Fruit fly (Drosophila melanogaster): ENCODE results near the gene Alg12.
A peak's percentile ranks its signal among the peaks of the same experiment; 100 is the strongest.

The Alg12 gene

dm6 chr3R:9756187-9756586 is at the start of gene Alg12, which contains the start of gene Rpt3R:
Gene Alg12 (plus strand): TSS chr3R:9756491.
Gene Rpt3R (minus strand): TSS chr3R:9756510.
- TF ChIP-seq CG11617 (GFP tag; optimal IDR thresholded peaks at IDR 0.05) (peak; percentile 4), Mnt (GFP tag; optimal IDR thresholded peaks at IDR 0.05) (no peak), cnc (optimal IDR thresholded peaks at IDR 0.05) (no peak), Clk (GFP tag; optimal IDR thresholded peaks at IDR 0.05) (no peak), CG5204 (GFP tag; optimal IDR thresholded peaks at IDR 0.05) (no peak), CG33017 (tag; optimal IDR thresholded peaks at IDR 0.05) (no peak), cic (GFP tag; optimal IDR thresholded peaks at IDR 0.05) (no peak), Crg-1 (GFP tag; optimal IDR thresholded peaks at IDR 0.05) (peak; percentile 19), Hr96 (GFP tag; optimal IDR thresholded peaks at IDR 0.05) (no peak), CG14711 (tag; optimal IDR thresholded peaks at IDR 0.05) (peak; percentile 71), ovo (GFP tag; optimal IDR thresholded peaks at IDR 0.05) (no peak), kay (GFP tag; ENCODE audit: borderline replicate concordance) (no peak), bab1 (GFP tag; optimal IDR thresholded peaks at IDR 0.05) (peak; percentile 21), pad (GFP tag; optimal IDR thresholded peaks at IDR 0.05) (no peak)

dm6 chr3R:9710228-9710627 is 46.1 kb upstream of the Alg12 start:
- TF ChIP-seq CG11617 (GFP tag; optimal IDR thresholded peaks at IDR 0.05) (peak; percentile 15), kay (GFP tag; ENCODE audit: borderline replicate concordance) (no peak), Mnt (GFP tag; optimal IDR thresholded peaks at IDR 0.05) (peak; percentile 62)

dm6 chr3R:9710886-9711285 is 45.4 kb upstream of the Alg12 start, which contains the start of the genes trbd and dmt:
Gene trbd (minus strand): TSS chr3R:9711037.
Gene dmt (plus strand): TSS chr3R:9711142.
- TF ChIP-seq CG11617 (GFP tag; optimal IDR thresholded peaks at IDR 0.05) (peak; percentile 26), CG7101 (tag; optimal IDR thresholded peaks at IDR 0.05) (peak; percentile 68), CG5204 (GFP tag; optimal IDR thresholded peaks at IDR 0.05) (no peak), ovo (GFP tag; optimal IDR thresholded peaks at IDR 0.05) (peak; percentile 58), pad (GFP tag; optimal IDR thresholded peaks at IDR 0.05) (peak; percentile 65), CG12768 (GFP tag; optimal IDR thresholded peaks at IDR 0.05) (peak; percentile 14), tj (GFP tag; optimal IDR thresholded peaks at IDR 0.05) (peak; percentile 16), kay (GFP tag; ENCODE audit: borderline replicate concordance) (no peak), CG14711 (tag; optimal IDR thresholded peaks at IDR 0.05) (no peak), Mnt (GFP tag; optimal IDR thresholded peaks at IDR 0.05) (peak; percentile 74), CG1620 (GFP tag; optimal IDR thresholded peaks at IDR 0.05) (peak; percentile 81), Clk (GFP tag; optimal IDR thresholded peaks at IDR 0.05) (peak; percentile 67), cic (GFP tag; optimal IDR thresholded peaks at IDR 0.05) (peak; percentile 4), Crg-1 (GFP tag; optimal IDR thresholded peaks at IDR 0.05) (peak; percentile 70), bab1 (GFP tag; optimal IDR thresholded peaks at IDR 0.05) (peak; percentile 76)

- TF ChIP-seq cic (GFP tag; optimal IDR thresholded peaks at IDR 0.05) (peak; percentile 8), Hr96 (GFP tag; optimal IDR thresholded peaks at IDR 0.05) (no peak), CG7045 (GFP tag; optimal IDR thresholded peaks at IDR 0.05) (no peak), CG33017 (tag; optimal IDR thresholded peaks at IDR 0.05) (no peak), CG14711 (tag; optimal IDR thresholded peaks at IDR 0.05) (no peak), CG12768 (GFP tag; optimal IDR thresholded peaks at IDR 0.05) (peak; percentile 27), Mnt (GFP tag; optimal IDR thresholded peaks at IDR 0.05) (peak; percentile 71), Crg-1 (GFP tag; optimal IDR thresholded peaks at IDR 0.05) (no peak), kay (GFP tag; ENCODE audit: borderline replicate concordance) (no peak), Clk (GFP tag; optimal IDR thresholded peaks at IDR 0.05) (no peak), CG11617 (GFP tag; optimal IDR thresholded peaks at IDR 0.05) (no peak), ovo (GFP tag; optimal IDR thresholded peaks at IDR 0.05) (peak; percentile 9), pad (GFP tag; optimal IDR thresholded peaks at IDR 0.05) (no peak), CG5204 (GFP tag; optimal IDR thresholded peaks at IDR 0.05) (no peak), bab1 (GFP tag; optimal IDR thresholded peaks at IDR 0.05) (peak; percentile 38), cnc (optimal IDR thresholded peaks at IDR 0.05) (no peak), CG7101 (tag; optimal IDR thresholded peaks at IDR 0.05) (no peak), tj (GFP tag; optimal IDR thresholded peaks at IDR 0.05) (peak; percentile 4), CG1620 (GFP tag; optimal IDR thresholded peaks at IDR 0.05) (no peak), toe (GFP tag; optimal IDR thresholded peaks at IDR 0.05) (no peak)
Measured at dm6 chr3R:9725121-9725956, 31.0 kb upstream of the Alg12 start, which contains the start of gene hyd. Gene hyd (minus strand): TSS chr3R:9725615.

- TF ChIP-seq CG33017 (tag; optimal IDR thresholded peaks at IDR 0.05) (no peak), CG1620 (GFP tag; optimal IDR thresholded peaks at IDR 0.05) (no peak), kay (GFP tag; ENCODE audit: borderline replicate concordance) (peak; percentile 29)
Measured at dm6 chr3R:9730784-9731183, 25.5 kb upstream of the Alg12 start, which contains the start of gene FoxP. Gene FoxP (minus strand): TSS chr3R:9730872.

dm6 chr3R:9733150-9733549 is 23.1 kb upstream of the Alg12 start, which contains the start of gene alphaTub85E:
Gene alphaTub85E (minus strand): TSS chr3R:9733250.
- TF ChIP-seq CG7101 (tag; optimal IDR thresholded peaks at IDR 0.05) = no peak
- no peak for TF ChIP-seq Crg-1 (GFP tag; optimal IDR thresholded peaks at IDR 0.05)
- TF ChIP-seq bab1 (GFP tag; optimal IDR thresholded peaks at IDR 0.05) = no peak
- no peak for TF ChIP-seq cic (GFP tag; optimal IDR thresholded peaks at IDR 0.05)
- TF ChIP-seq CG12768 (GFP tag; optimal IDR thresholded peaks at IDR 0.05) = no peak
